Fruit fly (Drosophila melanogaster) whole organism, prepupa: Measurements from ENCODE around the gene Bet3.

Experiments
- CG10631 ChIP-seq: fragments of 200-800 bp; sonication (Bioruptor generic); optimal IDR thresholded peaks from 2 replicates; lab custom pipeline; 2016; ENCODE audit warnings: missing biosample characterization, missing genetic modification characterization
- CG10669 ChIP-seq: fragments of 200-800 bp; sonication (Bioruptor generic); optimal IDR thresholded peaks from 3 replicates; lab custom pipeline; 2018; ENCODE audit warnings: missing biosample characterization, mild to moderate bottlenecking, missing genetic modification characterization, moderate library complexity
- CG11294 ChIP-seq: fragments of 200-800 bp; sonication (Bioruptor generic); IDR thresholded peaks from 2 replicates; pipeline ENCODE4 v1.3.6; 2022; ENCODE audit warnings: missing biosample characterization, missing genetic modification characterization
- CG11762 ChIP-seq: fragments of 200-800 bp; sonication (Bioruptor generic); optimal IDR thresholded peaks from 3 replicates; lab custom pipeline; 2016; ENCODE audit warnings: missing biosample characterization, missing genetic modification characterization; ENCODE audit not compliant: insufficient read depth
- CG15336 ChIP-seq: fragments of 200-800 bp; sonication (Bioruptor generic); IDR thresholded peaks from 2 replicates; pipeline ENCODE4 v1.3.6; 2022; ENCODE audit warnings: missing biosample characterization, missing genetic modification characterization
- CG1621 ChIP-seq: fragments of 200-800 bp; sonication (Bioruptor generic); optimal IDR thresholded peaks from 3 replicates; lab custom pipeline; 2018; ENCODE audit warnings: missing biosample characterization, mild to moderate bottlenecking, missing genetic modification characterization
- CG3032 ChIP-seq: fragments of 200-800 bp; optimal IDR thresholded peaks from 2 replicates; lab custom pipeline; 2019; ENCODE audit warnings: missing biosample characterization, mild to moderate bottlenecking, missing genetic modification characterization, moderate library complexity
- CG32006 ChIP-seq: fragments of 200-800 bp; sonication (Bioruptor generic); optimal IDR thresholded peaks from 3 replicates; lab custom pipeline; 2017; ENCODE audit warnings: missing biosample characterization, mild to moderate bottlenecking, missing genetic modification characterization
- CG34406 ChIP-seq: fragments of 200-800 bp; sonication (Bioruptor generic); optimal IDR thresholded peaks from 3 replicates; lab custom pipeline; 2016; ENCODE audit warnings: missing biosample characterization, missing genetic modification characterization
- CG3919 ChIP-seq: fragments of 200-800 bp; sonication (Bioruptor generic); optimal IDR thresholded peaks from 3 replicates; lab custom pipeline; 2016; ENCODE audit warnings: missing biosample characterization, missing genetic modification characterization
- CG4318 ChIP-seq: fragments of 200-800 bp; sonication (Bioruptor generic); optimal IDR thresholded peaks from 3 replicates; lab custom pipeline; 2017; ENCODE audit warnings: missing biosample characterization, mild to moderate bottlenecking, missing genetic modification characterization
- CG6792 ChIP-seq: fragments of 200-800 bp; sonication (Bioruptor generic); optimal IDR thresholded peaks from 3 replicates; lab custom pipeline; 2016; ENCODE audit warnings: missing biosample characterization, missing genetic modification characterization
- CG6808 ChIP-seq: fragments of 200-800 bp; sonication (Bioruptor generic); optimal IDR thresholded peaks from 3 replicates; lab custom pipeline; 2017; ENCODE audit warnings: missing biosample characterization, missing genetic modification characterization, mild to moderate bottlenecking, moderate library complexity, missing genetic modification reagents
- CG7368 ChIP-seq: fragments of 200-800 bp; sonication (Bioruptor generic); optimal IDR thresholded peaks from 3 replicates; lab custom pipeline; 2016; ENCODE audit warnings: missing biosample characterization, missing genetic modification characterization
- CG8119 ChIP-seq: fragments of 200-800 bp; sonication (Bioruptor generic); IDR thresholded peaks from 3 replicates; pipeline ENCODE4 v1.3.6; 2022; ENCODE audit warnings: missing biosample characterization, missing genetic modification characterization
- CG8632 ChIP-seq: fragments of 200-800 bp; sonication (Bioruptor generic); optimal IDR thresholded peaks from 3 replicates; lab custom pipeline; 2016; ENCODE audit warnings: missing biosample characterization, missing genetic modification characterization
- Eip78C ChIP-seq: fragments of 200-800 bp; sonication (Bioruptor generic); peaks from one replicate; lab custom pipeline; 2016; ENCODE audit warnings: missing biosample characterization, missing genetic modification characterization
- Ets96B ChIP-seq: fragments of 200-800 bp; optimal IDR thresholded peaks from 2 replicates; lab custom pipeline; 2019; ENCODE audit warnings: missing biosample characterization, mild to moderate bottlenecking, missing genetic modification characterization, moderate library complexity
- Gug ChIP-seq: fragments of 200-800 bp; sonication (Bioruptor generic); IDR thresholded peaks from 2 replicates; pipeline ENCODE4 v1.3.6; 2022; ENCODE audit warnings: missing biosample characterization, missing genetic modification characterization
- Hr38 ChIP-seq: sonication (Bioruptor generic); optimal IDR thresholded peaks from 2 replicates; lab custom pipeline; 2016; ENCODE audit warnings: missing biosample characterization, missing genetic modification characterization
- Hr4 ChIP-seq: fragments of 200-800 bp; sonication (Bioruptor generic); optimal IDR thresholded peaks from 3 replicates; lab custom pipeline; 2016; ENCODE audit warnings: missing biosample characterization, missing genetic modification characterization
- Lpt ChIP-seq: fragments of 200-800 bp; sonication (Bioruptor generic); optimal IDR thresholded peaks from 3 replicates; lab custom pipeline; 2016; ENCODE audit warnings: missing biosample characterization, missing genetic modification characterization
- Sox102F ChIP-seq: fragments of 200-800 bp; sonication (Bioruptor generic); optimal IDR thresholded peaks from 2 replicates; lab custom pipeline; 2016; ENCODE audit warnings: missing biosample characterization, mild to moderate bottlenecking, missing genetic modification characterization
- Sox14 ChIP-seq: fragments of 200-800 bp; sonication (Bioruptor generic); optimal IDR thresholded peaks from 3 replicates; lab custom pipeline; 2016; ENCODE audit warnings: missing biosample characterization, missing genetic modification characterization
- Sox15 ChIP-seq: fragments of 200-800 bp; sonication (Bioruptor generic); optimal IDR thresholded peaks from 3 replicates; lab custom pipeline; 2016; ENCODE audit warnings: missing biosample characterization, missing genetic modification characterization
- achi ChIP-seq: fragments of 200-800 bp; sonication (Bioruptor generic); optimal IDR thresholded peaks from 3 replicates; lab custom pipeline; 2016; ENCODE audit warnings: missing biosample characterization, missing genetic modification characterization
- acj6 ChIP-seq: fragments of 200-800 bp; sonication (Bioruptor generic); optimal IDR thresholded peaks from 3 replicates; lab custom pipeline; 2016; ENCODE audit warnings: missing biosample characterization, missing genetic modification characterization
- cyc ChIP-seq: fragments of 200-800 bp; sonication (Bioruptor generic); optimal IDR thresholded peaks from 3 replicates; lab custom pipeline; 2016; ENCODE audit warnings: missing biosample characterization, missing genetic modification characterization
- eg ChIP-seq: fragments of 200-800 bp; sonication (Bioruptor generic); IDR thresholded peaks from 3 replicates; pipeline ENCODE4 v1.3.6; 2022; ENCODE audit warnings: missing biosample characterization, missing genetic modification characterization
- esn ChIP-seq: fragments of 200-800 bp; sonication (Bioruptor generic); optimal IDR thresholded peaks from 2 replicates; lab custom pipeline; 2016; ENCODE audit warnings: missing biosample characterization, mild to moderate bottlenecking, missing genetic modification characterization, moderate library complexity
- fd59A ChIP-seq: fragments of 200-800 bp; sonication (Bioruptor generic); optimal IDR thresholded peaks from 2 replicates; lab custom pipeline; 2017; ENCODE audit warnings: missing biosample characterization, mild to moderate bottlenecking, missing genetic modification characterization, missing genetic modification reagents
- fkh ChIP-seq: fragments of 200-800 bp; sonication (Bioruptor generic); optimal IDR thresholded peaks from 3 replicates; lab custom pipeline; 2017; ENCODE audit warnings: missing biosample characterization, mild to moderate bottlenecking, missing genetic modification characterization, moderate library complexity
- lz ChIP-seq: fragments of 200-800 bp; sonication (Bioruptor generic); optimal IDR thresholded peaks from 3 replicates; lab custom pipeline; 2016; ENCODE audit warnings: missing biosample characterization, missing genetic modification characterization
- net ChIP-seq: fragments of 200-800 bp; sonication (Bioruptor generic); optimal IDR thresholded peaks from 3 replicates; lab custom pipeline; 2016; ENCODE audit warnings: missing biosample characterization, missing genetic modification characterization
- salr ChIP-seq, 2 experiments: fragments of 200-800 bp; sonication (Bioruptor generic); optimal IDR thresholded peaks; 3 replicates each; lab custom pipeline; 2016 to 2018; ENCODE audit warnings: missing biosample characterization in 2 of 2, missing genetic modification characterization in 2 of 2, mild to moderate bottlenecking in 1 of 2
- spab ChIP-seq: fragments of 200-800 bp; sonication (Bioruptor generic); optimal IDR thresholded peaks from 2 replicates; lab custom pipeline; 2017; ENCODE audit warnings: missing biosample characterization, mild to moderate bottlenecking, missing genetic modification characterization, missing genetic modification reagents
- ss ChIP-seq, 2 experiments: fragments of 200-800 bp; sonication (Bioruptor generic); optimal IDR thresholded peaks; 2 replicates in 1 of 2; 3 replicates in 1 of 2; lab custom pipeline; 2017 to 2018; ENCODE audit warnings: mild to moderate bottlenecking in 2 of 2, missing biosample characterization in 2 of 2, missing genetic modification characterization in 2 of 2, moderate library complexity in 1 of 2
- svp ChIP-seq: fragments of 200-800 bp; sonication (Bioruptor generic); peaks from one replicate; lab custom pipeline; 2016; ENCODE audit warnings: missing biosample characterization, missing genetic modification characterization
- vri ChIP-seq: fragments of 200-800 bp; sonication (Bioruptor generic); optimal IDR thresholded peaks from 3 replicates; lab custom pipeline; 2016; ENCODE audit warnings: missing biosample characterization, mild to moderate bottlenecking, missing genetic modification characterization

Gene Bet3

dm6 chr3L:9451522-9452118 lies 9.6 kb upstream of the Bet3 start, which contains the start of the genes CG3448 and ghi (continued):
- TF ChIP-seq fd59A: no peak
- TF ChIP-seq achi (GFP tag; lab: Kevin White, UChicago): peak; percentile 60
- peak; percentile 9 for TF ChIP-seq CG8632 (GFP tag; lab: Kevin White, UChicago)
- peak; percentile 49 for TF ChIP-seq CG11762 (GFP tag; lab: Kevin White, UChicago)
- peak; percentile 94 for TF ChIP-seq fkh (GFP tag; lab: Kevin White, UChicago)
- peak; percentile 70 for TF ChIP-seq CG3032 (tag; lab: Kevin White, UChicago)
- TF ChIP-seq CG6792: peak; percentile 48
- TF ChIP-seq Lpt (GFP tag; lab: Kevin White, UChicago): peak; percentile 56
- peak in 1 of 2 experiments; percentile 66 for TF ChIP-seq ss (GFP tag; optimal IDR thresholded peaks at IDR 0.05; lab: Kevin White, UChicago)
- TF ChIP-seq spab: no peak
- peak; percentile 32 for TF ChIP-seq CG10669 (GFP tag; lab: Kevin White, UChicago)
- TF ChIP-seq CG6808: peak; percentile 52
- peak; percentile 30 for TF ChIP-seq Sox14 (GFP tag; lab: Kevin White, UChicago)
- TF ChIP-seq Ets96B (tag; lab: Kevin White, UChicago): peak; percentile 56
- TF ChIP-seq Hr38 (GFP tag; lab: Kevin White, UChicago): no peak
- TF ChIP-seq Sox102F (GFP tag; lab: Kevin White, UChicago): no peak
- peak; percentile 19 for TF ChIP-seq CG34406 (GFP tag; lab: Kevin White, UChicago)
- TF ChIP-seq CG10631 (GFP tag; lab: Kevin White, UChicago): no peak
- TF ChIP-seq CG7368 (GFP tag; lab: Kevin White, UChicago): peak; percentile 54
- no peak for TF ChIP-seq CG32006 (GFP tag; lab: Kevin White, UChicago)
- peak; percentile 58 for TF ChIP-seq acj6 (GFP tag; lab: Kevin White, UChicago)
- peak; percentile 84 for TF ChIP-seq svp
- TF ChIP-seq lz (GFP tag; lab: Kevin White, UChicago): peak; percentile 61
- TF ChIP-seq CG3919 (GFP tag; lab: Kevin White, UChicago): peak; percentile 73
- no peak for TF ChIP-seq Sox15 (GFP tag; lab: Kevin White, UChicago)
- TF ChIP-seq eg: peak; percentile 55; the same call in 2 of the 3 replicates
- TF ChIP-seq Gug: peak; percentile 49; the same call in 1 of the 2 replicates
- TF ChIP-seq CG15336 (GFP tag; lab: Robert Waterston, UW): 0 out of 2 replicates have a peak, but pooled peaks have one; percentile 25
- TF ChIP-seq esn: peak; percentile 75

- TF ChIP-seq salr (GFP tag; optimal IDR thresholded peaks at IDR 0.05; lab: Kevin White, UChicago) (no peak), CG32006 (GFP tag; lab: Kevin White, UChicago) (peak; percentile 31), Hr38 (GFP tag; lab: Kevin White, UChicago) (no peak), Lpt (GFP tag; lab: Kevin White, UChicago) (peak; percentile 6), CG15336 (GFP tag; lab: Robert Waterston, UW) (peak; percentile 39), CG4318 (GFP tag; lab: Kevin White, UChicago) (no peak), net (GFP tag; lab: Kevin White, UChicago) (peak; percentile 19), Eip78C (GFP tag; lab: Kevin White, UChicago) (peak; percentile 51), Gug (peak; percentile 46), svp (peak; percentile 67), vri (GFP tag; lab: Kevin White, UChicago) (peak; percentile 90), CG1621 (no peak), Ets96B (tag; lab: Kevin White, UChicago) (no peak), cyc (GFP tag; lab: Kevin White, UChicago) (no peak), Sox102F (GFP tag; lab: Kevin White, UChicago) (no peak), CG11294 (GFP tag; lab: Robert Waterston, UW) (0 out of 2 replicates have a peak, but pooled peaks have one; percentile 9), Hr4 (GFP tag; lab: Kevin White, UChicago) (no peak), CG8119 (GFP tag; lab: Robert Waterston, UW) (no peak; the same call in 2 of the 3 replicates)
These were observed 5.2 kb upstream of the Bet3 start for dm6 chr3L:9447239-9447777.
